Fruit fly (Drosophila melanogaster): ENCODE measurements around the gene CG34367.
A peak's percentile ranks its signal among the peaks of the same experiment; 100 is the strongest.

The CG34367 gene

DNA sequence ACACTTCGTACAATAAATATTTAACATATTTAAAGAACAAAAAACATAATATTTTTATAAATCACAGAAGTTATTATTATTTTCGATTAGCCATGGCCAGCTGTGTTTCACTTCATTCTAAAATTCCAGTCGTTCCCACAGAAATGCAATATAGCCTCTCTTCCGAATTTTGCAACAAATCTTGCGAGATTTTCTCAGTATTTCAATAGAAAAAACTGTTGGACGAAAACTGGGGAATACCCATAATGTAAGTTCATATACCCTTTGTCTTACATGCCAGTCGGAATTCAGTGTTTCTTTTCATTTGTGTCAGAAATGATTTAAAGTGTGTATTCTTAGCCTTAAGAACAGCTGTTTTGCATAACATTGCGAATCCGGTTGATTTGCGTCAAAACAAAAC, 2.8 kb upstream of the CG34367 start, which contains the start of the genes CtsL4 and ClpP (continued):
- no peak for TF ChIP-seq Sin3A (optimal IDR thresholded peaks at IDR 0.05)
- no peak for TF ChIP-seq Mes4 (GFP tag; optimal IDR thresholded peaks at IDR 0.05)
- TF ChIP-seq peb (GFP tag; IDR thresholded peaks at IDR 0.05), result no peak
- TF ChIP-seq ato (GFP tag; IDR thresholded peaks at IDR 0.05; ENCODE audit: partially characterized antibody), result no peak
- no peak; the same call in 1 of the 2 replicates for TF ChIP-seq sens-2 (GFP tag; IDR thresholded peaks at IDR 0.05)
- TF ChIP-seq Xrp1 (GFP tag; IDR thresholded peaks at IDR 0.05), result peak; percentile 33; the same call in 1 of the 2 replicates
- TF ChIP-seq ab (GFP tag; optimal IDR thresholded peaks at IDR 0.05), result no peak
- peak; percentile 65 for TF ChIP-seq CG2116 (GFP tag; optimal IDR thresholded peaks at IDR 0.05)
- 0 out of 2 replicates have a peak, but pooled peaks have one; percentile 23 for TF ChIP-seq Scr (GFP tag; IDR thresholded peaks at IDR 0.05; ENCODE audit: partially characterized antibody)
- TF ChIP-seq dimm (GFP tag; IDR thresholded peaks at IDR 0.05), result no peak
- TF ChIP-seq CG2678 (tag; optimal IDR thresholded peaks at IDR 0.05), result no peak
- peak; percentile 57 for TF ChIP-seq CG18262 (tag; optimal IDR thresholded peaks at IDR 0.05)
- TF ChIP-seq bbx (GFP tag; IDR thresholded peaks at IDR 0.05; ENCODE audit: partially characterized antibody), result no peak
- no peak for TF ChIP-seq H2.0 (GFP tag; IDR thresholded peaks at IDR 0.05)
- peak; percentile 15 for TF ChIP-seq CG33213 (GFP tag; optimal IDR thresholded peaks at IDR 0.05)
- no peak for TF ChIP-seq CG31224 (GFP tag; IDR thresholded peaks at IDR 0.05)
- no peak for TF ChIP-seq Tbp (GFP tag; optimal IDR thresholded peaks at IDR 0.05)
- no peak for TF ChIP-seq danr (GFP tag; IDR thresholded peaks at IDR 0.05)
- peak; percentile 61 for TF ChIP-seq twi (tag; optimal IDR thresholded peaks at IDR 0.05)
- no peak for TF ChIP-seq eve (GFP tag; optimal IDR thresholded peaks at IDR 0.05)
- TF ChIP-seq BtbVII (GFP tag; optimal IDR thresholded peaks at IDR 0.05), result no peak
- no peak for TF ChIP-seq chinmo (GFP tag; IDR thresholded peaks at IDR 0.05; ENCODE audit: partially characterized antibody)
- no peak for TF ChIP-seq seq (GFP tag; IDR thresholded peaks at IDR 0.05)
- no peak for TF ChIP-seq nau (GFP tag; optimal IDR thresholded peaks at IDR 0.05)
- TF ChIP-seq ftz-f1 (GFP tag; optimal IDR thresholded peaks at IDR 0.05), result no peak
- TF ChIP-seq CG4617 (GFP tag; optimal IDR thresholded peaks at IDR 0.05; ENCODE audit: borderline replicate concordance), result peak; percentile 76
- no peak for TF ChIP-seq kni (GFP tag; optimal IDR thresholded peaks at IDR 0.05)
- peak; percentile 50; the same call in 2 of the 3 replicates for TF ChIP-seq dysf (GFP tag; IDR thresholded peaks at IDR 0.05)
- peak; percentile 35 for TF ChIP-seq gfzf (GFP tag; optimal IDR thresholded peaks at IDR 0.05)
- TF ChIP-seq gce (GFP tag; IDR thresholded peaks at IDR 0.05), result no peak
- TF ChIP-seq lov (optimal IDR thresholded peaks at IDR 0.05), result no peak
- TF ChIP-seq lov (GFP tag; IDR thresholded peaks at IDR 0.05), result 0 out of 3 replicates have a peak, but pooled peaks have one; percentile 9
- no peak for TF ChIP-seq hkb (optimal IDR thresholded peaks at IDR 0.05)
- TF ChIP-seq hkb (GFP tag; IDR thresholded peaks at IDR 0.05), result 0 out of 2 replicates have a peak, but pooled peaks have one; percentile 34
- peak; percentile 34 for TF ChIP-seq HLH54F (GFP tag; optimal IDR thresholded peaks at IDR 0.05)
- no peak for TF ChIP-seq h (optimal IDR thresholded peaks at IDR 0.05)
- TF ChIP-seq unc-4 (GFP tag; IDR thresholded peaks at IDR 0.05; ENCODE audit: partially characterized antibody), result no peak
- peak; percentile 74 for TF ChIP-seq D19A (tag; optimal IDR thresholded peaks at IDR 0.05)
- no peak for TF ChIP-seq crc (GFP tag; optimal IDR thresholded peaks at IDR 0.05)
- no peak for TF ChIP-seq CG4360 (GFP tag; IDR thresholded peaks at IDR 0.05)
- TF ChIP-seq CG9437 (GFP tag; optimal IDR thresholded peaks at IDR 0.05), result peak; percentile 36
- TF ChIP-seq otp (GFP tag; IDR thresholded peaks at IDR 0.05), result no peak
- TF ChIP-seq CG10543 (GFP tag; optimal IDR thresholded peaks at IDR 0.05), result no peak
- TF ChIP-seq Xbp1 (GFP tag; optimal IDR thresholded peaks at IDR 0.05), result peak; percentile 71
- no peak for TF ChIP-seq so (GFP tag; IDR thresholded peaks at IDR 0.05)
- TF ChIP-seq CG9817 (tag; optimal IDR thresholded peaks at IDR 0.05), result peak; percentile 34
- peak; percentile 85 for TF ChIP-seq CG14667 (GFP tag; IDR thresholded peaks at IDR 0.05)
- peak; percentile 31 for TF ChIP-seq BEAF-32 (GFP tag; optimal IDR thresholded peaks at IDR 0.05)
- peak; percentile 21 for TF ChIP-seq Sry-β (GFP tag; optimal IDR thresholded peaks at IDR 0.05)
- TF ChIP-seq CG8281 (tag; optimal IDR thresholded peaks at IDR 0.05), result no peak
- no peak for TF ChIP-seq CG2202 (tag; optimal IDR thresholded peaks at IDR 0.05)
- TF ChIP-seq CG3281 (GFP tag; optimal IDR thresholded peaks at IDR 0.05), result peak; percentile 4
- no peak for TF ChIP-seq CG6175 (GFP tag; IDR thresholded peaks at IDR 0.05)

Data from whole organism, embryonic.